Fruit fly (Drosophila melanogaster): ENCODE results near the gene Oli.
A peak's percentile ranks its signal among the peaks of the same experiment; 100 is the strongest.

The Oli gene

DNA sequence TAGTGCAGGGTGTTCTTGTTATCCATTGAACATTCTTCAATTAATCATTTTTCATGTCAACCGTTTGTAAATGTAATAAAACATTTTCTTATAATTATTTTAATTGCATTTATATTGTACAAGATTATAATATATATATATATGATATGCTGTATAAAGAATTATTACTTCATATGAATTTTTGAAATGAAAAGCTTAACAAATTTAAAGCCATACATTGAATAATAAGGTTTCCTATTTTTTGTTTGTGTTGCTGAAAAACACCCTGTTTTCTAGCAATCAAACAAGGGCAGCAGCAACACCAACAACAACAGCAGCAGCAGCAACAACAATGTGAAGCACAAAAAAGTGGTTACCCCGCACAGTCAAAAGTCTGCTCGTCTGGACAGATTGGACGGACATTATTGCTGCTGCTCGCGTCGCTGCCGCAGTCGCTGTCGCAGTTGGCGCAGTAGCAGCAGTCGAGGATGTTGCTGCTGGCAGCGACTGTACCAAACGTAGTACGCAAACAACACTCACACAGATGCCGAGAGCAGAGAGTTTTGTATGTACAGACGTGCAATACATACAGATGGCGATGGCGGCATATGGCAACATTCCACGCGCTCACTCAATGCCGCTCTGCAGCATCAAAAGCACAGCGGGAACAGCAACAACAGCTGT lies 30.7 kb upstream of the Oli start:
- TF ChIP-seq CG15011 (GFP tag; optimal IDR thresholded peaks at IDR 0.05) (no peak), CG8281 (tag; optimal IDR thresholded peaks at IDR 0.05) (no peak), Eip74EF (GFP tag; optimal IDR thresholded peaks at IDR 0.05) (peak in 1 of 2 experiments; percentile 0), Elba2 (GFP tag; optimal IDR thresholded peaks at IDR 0.05) (no peak), sug (tag; optimal IDR thresholded peaks at IDR 0.05) (peak; percentile 26), Dbx (GFP tag; IDR thresholded peaks at IDR 0.05) (0 out of 3 replicates have a peak, but pooled peaks have one; percentile 13), CG4424 (GFP tag; optimal IDR thresholded peaks at IDR 0.05) (no peak), gem (tag; optimal IDR thresholded peaks at IDR 0.05) (peak; percentile 71), Xbp1 (GFP tag; optimal IDR thresholded peaks at IDR 0.05) (no peak), CG6813 (GFP tag; optimal IDR thresholded peaks at IDR 0.05) (peak; percentile 18), sr (GFP tag; IDR thresholded peaks at IDR 0.05) (no peak), CG9817 (tag; optimal IDR thresholded peaks at IDR 0.05) (peak; percentile 29), abd-A (tag; optimal IDR thresholded peaks at IDR 0.05) (peak; percentile 92), CG17385 (GFP tag; optimal IDR thresholded peaks at IDR 0.05) (peak; percentile 29), fd96Cb (tag; optimal IDR thresholded peaks at IDR 0.05) (peak; percentile 4), CG11085 (GFP tag; IDR thresholded peaks at IDR 0.05) (0 out of 2 replicates have a peak, but pooled peaks have one; percentile 8), CrebB (tag; optimal IDR thresholded peaks at IDR 0.05) (no peak), dmrt99B (tag; optimal IDR thresholded peaks at IDR 0.05) (peak; percentile 62), CG32772 (GFP tag; IDR thresholded peaks at IDR 0.05) (0 out of 2 replicates have a peak, but pooled peaks have one; percentile 10), lbe (GFP tag; optimal IDR thresholded peaks at IDR 0.05) (no peak), CG4360 (GFP tag; IDR thresholded peaks at IDR 0.05) (peak; percentile 95), CG12659 (GFP tag; optimal IDR thresholded peaks at IDR 0.05) (peak; percentile 35), Bdp1 (GFP tag; optimal IDR thresholded peaks at IDR 0.05) (no peak), CG10366 (GFP tag; IDR thresholded peaks at IDR 0.05) (peak; percentile 61), CG2678 (tag; optimal IDR thresholded peaks at IDR 0.05) (peak; percentile 77), PHDP (tag; optimal IDR thresholded peaks at IDR 0.05) (peak; percentile 72), oc (tag; optimal IDR thresholded peaks at IDR 0.05) (peak; percentile 37), CG3281 (GFP tag; optimal IDR thresholded peaks at IDR 0.05) (peak; percentile 49), odd (GFP tag; optimal IDR thresholded peaks at IDR 0.05) (peak; percentile 16), Deaf1 (tag; optimal IDR thresholded peaks at IDR 0.05) (peak; percentile 50), CG31388 (GFP tag; optimal IDR thresholded peaks at IDR 0.05) (no peak), CG2712 (tag; optimal IDR thresholded peaks at IDR 0.05) (peak; percentile 36), Drgx (GFP tag; IDR thresholded peaks at IDR 0.05) (no peak), ro (GFP tag; IDR thresholded peaks at IDR 0.05) (no peak), CG10462 (GFP tag; optimal IDR thresholded peaks at IDR 0.05) (no peak), Dek (tag; optimal IDR thresholded peaks at IDR 0.05) (peak; percentile 30), cg (GFP tag; optimal IDR thresholded peaks at IDR 0.05) (peak; percentile 57), Med (GFP tag) (peak; percentile 33), Usf (GFP tag; optimal IDR thresholded peaks at IDR 0.05) (no peak), CG12299 (tag; optimal IDR thresholded peaks at IDR 0.05) (peak; percentile 10), B-H2 (GFP tag; optimal IDR thresholded peaks at IDR 0.05) (peak; percentile 12), Rfx (GFP tag; IDR thresholded peaks at IDR 0.05) (0 out of 2 replicates have a peak, but pooled peaks have one; percentile 23), CG10267 (tag; optimal IDR thresholded peaks at IDR 0.05) (peak; percentile 13), CG15601 (tag; optimal IDR thresholded peaks at IDR 0.05) (peak; percentile 11), Sox100B (GFP tag; optimal IDR thresholded peaks at IDR 0.05) (peak; percentile 36), Dp (GFP tag; optimal IDR thresholded peaks at IDR 0.05) (no peak), Hmr (GFP tag; optimal IDR thresholded peaks at IDR 0.05) (peak; percentile 70), CG7839 (tag; optimal IDR thresholded peaks at IDR 0.05) (peak; percentile 72)

Data from whole organism, embryonic.